Fruit fly (Drosophila melanogaster): ENCODE results near the gene CG3386.

Gene CG3386

DNA sequence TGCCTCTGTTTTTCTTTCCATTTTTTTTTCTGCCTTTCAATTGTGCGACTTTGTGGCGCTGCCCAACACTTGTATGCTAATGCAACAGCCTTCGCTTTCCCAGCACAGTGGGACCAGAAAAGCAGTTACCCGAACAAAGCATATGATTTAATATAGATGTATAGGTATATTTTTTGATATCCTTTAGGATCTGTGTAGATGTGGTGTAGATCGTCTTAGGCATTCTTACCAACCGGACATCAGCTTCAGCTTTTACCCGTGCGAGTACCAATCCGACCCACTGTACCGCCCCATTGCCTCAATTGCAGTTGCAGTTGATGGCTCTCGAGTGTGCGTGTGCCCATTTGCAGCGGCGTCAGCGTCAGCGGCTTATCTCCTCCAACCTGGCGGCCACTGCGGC is 45.8 kb downstream of the CG3386 start (continued):
- TF ChIP-seq GATAe (GFP tag; conservative IDR thresholded peaks at IDR 0.05) (no peak), CG15073 (GFP tag; optimal IDR thresholded peaks at IDR 0.05) (no peak), Nf-YC (tag; optimal IDR thresholded peaks at IDR 0.05) (no peak), fu2 (GFP tag; optimal IDR thresholded peaks at IDR 0.05) (peak; percentile 19), grau (tag; optimal IDR thresholded peaks at IDR 0.05) (peak; percentile 60), gcm2 (GFP tag; optimal IDR thresholded peaks at IDR 0.05) (peak; percentile 17), CG11696 (GFP tag; IDR thresholded peaks at IDR 0.05) (0 out of 2 replicates have a peak, but pooled peaks have one; percentile 43), usp (GFP tag; optimal IDR thresholded peaks at IDR 0.05) (no peak), her (GFP tag; optimal IDR thresholded peaks at IDR 0.05) (no peak), prd (optimal IDR thresholded peaks at IDR 0.05) (no peak), prd (GFP tag; IDR thresholded peaks at IDR 0.05) (peak; percentile 80; the same call in 2 of the 3 replicates), Ptx1 (GFP tag; IDR thresholded peaks at IDR 0.05) (peak; percentile 64), Ets97D (GFP tag; optimal IDR thresholded peaks at IDR 0.05) (no peak), gsb-n (tag; optimal IDR thresholded peaks at IDR 0.05) (peak; percentile 77), lbe (GFP tag; optimal IDR thresholded peaks at IDR 0.05) (no peak), ro (GFP tag; IDR thresholded peaks at IDR 0.05) (peak; percentile 21; the same call in 1 of the 2 replicates), CG3407 (GFP tag; optimal IDR thresholded peaks at IDR 0.05) (peak; percentile 60), hkb (optimal IDR thresholded peaks at IDR 0.05) (no peak), hkb (GFP tag; IDR thresholded peaks at IDR 0.05) (peak; percentile 68), E2f2 (GFP tag; IDR thresholded peaks at IDR 0.05) (peak; percentile 31; the same call in 1 of the 2 replicates), ems (GFP tag; optimal IDR thresholded peaks at IDR 0.05) (peak; percentile 35), Elba2 (GFP tag; optimal IDR thresholded peaks at IDR 0.05) (no peak), nerfin-1 (tag; optimal IDR thresholded peaks at IDR 0.05) (peak; percentile 36), NC2α (GFP tag; optimal IDR thresholded peaks at IDR 0.05) (no peak), CG7839 (tag; optimal IDR thresholded peaks at IDR 0.05) (peak; percentile 68), sob (GFP tag; IDR thresholded peaks at IDR 0.05) (peak; percentile 21; the same call in 1 of the 2 replicates), nau (GFP tag; optimal IDR thresholded peaks at IDR 0.05) (peak; percentile 57), Mad (GFP tag; optimal IDR thresholded peaks at IDR 0.05) (peak; percentile 57), ranshi (GFP tag; IDR thresholded peaks at IDR 0.05) (peak; percentile 67), gro (GFP tag; optimal IDR thresholded peaks at IDR 0.05) (no peak), CG10565 (GFP tag; optimal IDR thresholded peaks at IDR 0.05) (no peak), dpn (GFP tag; optimal IDR thresholded peaks at IDR 0.05) (peak; percentile 46 to 70), CG17359 (tag; optimal IDR thresholded peaks at IDR 0.05) (peak; percentile 75), aop (GFP tag; IDR thresholded peaks at IDR 0.05) (no peak), CG10462 (GFP tag; optimal IDR thresholded peaks at IDR 0.05) (peak; percentile 3), NFAT (GFP tag; IDR thresholded peaks at IDR 0.05) (no peak), Sin3A (optimal IDR thresholded peaks at IDR 0.05) (no peak), Chrac-16 (GFP tag; optimal IDR thresholded peaks at IDR 0.05) (peak; percentile 51), CG3838 (GFP tag; optimal IDR thresholded peaks at IDR 0.05) (peak; percentile 20), CG10543 (GFP tag; optimal IDR thresholded peaks at IDR 0.05) (no peak), gem (tag; optimal IDR thresholded peaks at IDR 0.05) (peak; percentile 82), CG14710 (tag; optimal IDR thresholded peaks at IDR 0.05) (peak; percentile 60), trem (tag; optimal IDR thresholded peaks at IDR 0.05) (peak; percentile 66), zfh1 (GFP tag; IDR thresholded peaks at IDR 0.05) (peak; percentile 90), Lim3 (GFP tag; IDR thresholded peaks at IDR 0.05) (no peak), BEAF-32 (GFP tag; optimal IDR thresholded peaks at IDR 0.05) (no peak), unc-4 (GFP tag; IDR thresholded peaks at IDR 0.05; ENCODE audit: partially characterized antibody) (no peak), CG31365 (tag; optimal IDR thresholded peaks at IDR 0.05) (no peak), CG9932 (GFP tag; IDR thresholded peaks at IDR 0.05) (no peak), CG2712 (tag; optimal IDR thresholded peaks at IDR 0.05) (peak; percentile 80), CG1024 (GFP tag; IDR thresholded peaks at IDR 0.05) (peak; percentile 46; the same call in 1 of the 2 replicates), dimm (GFP tag; IDR thresholded peaks at IDR 0.05) (no peak), ci (GFP tag; IDR thresholded peaks at IDR 0.05) (peak; percentile 81; the same call in 2 of the 3 replicates)
